Worm (Caenorhabditis elegans): Measurements from ENCODE around the gene F35F10.7.

DNA sequence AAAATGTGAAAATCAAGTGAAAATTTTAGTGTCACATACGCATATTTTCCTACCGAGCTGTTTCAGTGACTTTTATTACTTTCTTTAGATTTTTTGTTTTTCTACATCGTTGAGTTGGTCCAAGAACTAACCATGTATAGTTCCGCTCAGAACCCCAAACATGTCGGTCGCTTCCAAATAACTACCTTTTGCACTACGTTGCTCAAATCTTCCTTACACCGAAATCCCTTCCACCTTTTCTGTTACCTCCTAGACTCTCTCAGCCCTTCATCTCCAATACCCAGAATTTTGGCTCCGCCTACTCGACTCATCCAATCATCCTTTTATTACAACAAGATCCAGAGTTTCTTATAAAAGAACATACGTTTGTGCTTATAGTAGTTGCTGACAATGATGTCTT lies 2.6 kb downstream of the F35F10.7 start, which contains the start of gene F35F10.5:
- TF ChIP-seq ama-1 (optimal IDR thresholded peaks at IDR 0.05): no peak
- TF ChIP-seq hmg-11 (tag; optimal IDR thresholded peaks at IDR 0.05): no peak
- TF ChIP-seq mdl-1 (tag; optimal IDR thresholded peaks at IDR 0.05): no peak
- TF ChIP-seq pha-4 (tag; optimal IDR thresholded peaks at IDR 0.05): no peak
- no peak for TF ChIP-seq nhr-77 (tag; optimal IDR thresholded peaks at IDR 0.05)
- no peak for TF ChIP-seq ztf-11 (tag; optimal IDR thresholded peaks at IDR 0.05)
- TF ChIP-seq nfya-1 (tag; optimal IDR thresholded peaks at IDR 0.05; ENCODE audit: insufficient read depth): no peak
- no peak for TF ChIP-seq egl-5 (tag; optimal IDR thresholded peaks at IDR 0.05)
- no peak for TF ChIP-seq ztf-4 (tag; optimal IDR thresholded peaks at IDR 0.05)
- no peak for TF ChIP-seq lin-15B (tag; optimal IDR thresholded peaks at IDR 0.05)
- no peak for TF ChIP-seq jun-1 (tag; optimal IDR thresholded peaks at IDR 0.05)
